Fruit fly (Drosophila melanogaster): ENCODE data around the gene Nuak.

Gene Nuak

DNA sequence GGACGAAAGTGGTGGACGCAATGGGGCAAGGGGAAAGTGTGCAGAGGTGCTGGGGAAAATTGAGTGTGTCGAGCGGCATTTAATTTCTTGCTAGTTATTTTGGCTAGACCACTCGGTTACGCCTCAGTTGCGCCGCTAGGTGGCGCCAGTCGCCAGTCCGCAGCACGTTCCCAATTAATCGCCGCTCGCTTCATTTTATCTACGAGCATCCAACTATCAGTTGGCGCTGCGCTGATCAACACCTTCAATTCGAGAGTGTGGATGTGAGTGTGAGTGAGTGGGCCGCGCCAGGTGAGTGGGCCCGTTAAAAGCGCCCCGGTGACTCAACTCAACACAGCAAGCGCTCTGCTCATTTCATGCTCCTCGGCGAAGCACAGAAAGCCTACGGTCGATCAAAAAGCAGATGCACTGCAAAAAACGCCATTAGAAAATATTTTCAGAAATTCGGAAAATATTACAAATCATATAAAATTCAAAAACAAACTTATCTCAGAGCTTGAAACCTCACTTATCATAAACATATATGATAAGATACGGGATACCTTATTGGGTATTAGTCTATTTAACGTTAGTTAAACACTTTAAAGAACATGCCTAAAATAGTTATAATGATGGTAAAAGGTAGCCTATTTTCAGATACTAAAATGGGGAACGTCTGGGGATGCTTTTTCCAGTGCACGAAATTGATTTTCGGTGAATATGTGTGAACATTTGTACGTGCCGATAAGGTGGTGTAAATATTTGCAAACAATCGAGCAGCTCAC, 4.2 kb downstream of the Nuak start (continued):
- TF ChIP-seq fu2 (GFP tag; optimal IDR thresholded peaks at IDR 0.05) (peak; percentile 82), CG4424 (GFP tag; optimal IDR thresholded peaks at IDR 0.05) (peak; percentile 79), Kr (GFP tag; optimal IDR thresholded peaks at IDR 0.05) (no peak), CG10543 (GFP tag; optimal IDR thresholded peaks at IDR 0.05) (peak; percentile 88), Nf-YC (tag; optimal IDR thresholded peaks at IDR 0.05) (peak; percentile 67), CG11723 (GFP tag; optimal IDR thresholded peaks at IDR 0.05) (peak; percentile 67), her (GFP tag; optimal IDR thresholded peaks at IDR 0.05) (peak; percentile 41), trem (tag; optimal IDR thresholded peaks at IDR 0.05) (peak; percentile 35), Bgb (GFP tag; IDR thresholded peaks at IDR 0.05; ENCODE audit: partially characterized antibody) (no peak), unpg (GFP tag; optimal IDR thresholded peaks at IDR 0.05) (peak; percentile 87), scrt (GFP tag; optimal IDR thresholded peaks at IDR 0.05) (peak; percentile 68), abd-A (tag; optimal IDR thresholded peaks at IDR 0.05) (peak; percentile 31), CG2129 (GFP tag; IDR thresholded peaks at IDR 0.05; ENCODE audit: partially characterized antibody) (no peak), Vsx1 (GFP tag; optimal IDR thresholded peaks at IDR 0.05) (peak; percentile 68), Taf1 (GFP tag; IDR thresholded peaks at IDR 0.05) (peak; percentile 66), pita (GFP tag; optimal IDR thresholded peaks at IDR 0.05) (no peak), CG2889 (GFP tag; IDR thresholded peaks at IDR 0.05) (peak; percentile 51; the same call in 1 of the 3 replicates), CG17612 (GFP tag; IDR thresholded peaks at IDR 0.05) (no peak), CG8388 (GFP tag; optimal IDR thresholded peaks at IDR 0.05) (peak; percentile 84), bowl (GFP tag; IDR thresholded peaks at IDR 0.05) (no peak), Six4 (GFP tag; optimal IDR thresholded peaks at IDR 0.05) (peak; percentile 23), CG9727 (GFP tag; optimal IDR thresholded peaks at IDR 0.05) (peak; percentile 85), CG16779 (GFP tag; IDR thresholded peaks at IDR 0.05) (no peak), bsh (GFP tag; optimal IDR thresholded peaks at IDR 0.05) (peak in 1 of 2 experiments; percentile 77), Tbp (GFP tag; optimal IDR thresholded peaks at IDR 0.05) (no peak), kay (GFP tag; optimal IDR thresholded peaks at IDR 0.05) (peak; percentile 82), tna (GFP tag; IDR thresholded peaks at IDR 0.05; ENCODE audit: partially characterized antibody) (no peak), gcm (GFP tag; optimal IDR thresholded peaks at IDR 0.05) (peak; percentile 78), slp2 (GFP tag; optimal IDR thresholded peaks at IDR 0.05) (peak; percentile 81), Bdp1 (GFP tag; optimal IDR thresholded peaks at IDR 0.05) (peak; percentile 2), CG7786 (GFP tag; optimal IDR thresholded peaks at IDR 0.05) (peak; percentile 80), crc (GFP tag; optimal IDR thresholded peaks at IDR 0.05) (peak; percentile 76), Hr78 (GFP tag; optimal IDR thresholded peaks at IDR 0.05) (peak in 1 of 2 experiments; percentile 29), rib (GFP tag; IDR thresholded peaks at IDR 0.05) (peak; percentile 11; the same call in 1 of the 2 replicates), peb (GFP tag; IDR thresholded peaks at IDR 0.05) (peak; percentile 46; the same call in 1 of the 2 replicates), CTCF (GFP tag; optimal IDR thresholded peaks at IDR 0.05) (peak; percentile 91), Blimp-1 (GFP tag; optimal IDR thresholded peaks at IDR 0.05) (peak; percentile 75), slbo (GFP tag; IDR thresholded peaks at IDR 0.05) (peak; percentile 86), MTF-1 (GFP tag; optimal IDR thresholded peaks at IDR 0.05; ENCODE audit: borderline replicate concordance) (no peak), CG18599 (GFP tag; optimal IDR thresholded peaks at IDR 0.05) (peak; percentile 88), sob (GFP tag; IDR thresholded peaks at IDR 0.05) (peak; percentile 71), Hr51 (GFP tag; optimal IDR thresholded peaks at IDR 0.05) (peak; percentile 58 to 94), crp (GFP tag; optimal IDR thresholded peaks at IDR 0.05) (peak in 1 of 2 experiments; percentile 42), CG15601 (tag; optimal IDR thresholded peaks at IDR 0.05) (peak; percentile 63), dimm (GFP tag; IDR thresholded peaks at IDR 0.05) (no peak), so (GFP tag; IDR thresholded peaks at IDR 0.05) (peak; percentile 74; the same call in 1 of the 3 replicates), otp (GFP tag; IDR thresholded peaks at IDR 0.05) (no peak; the same call in 2 of the 3 replicates), Hand (GFP tag; optimal IDR thresholded peaks at IDR 0.05) (peak; percentile 82)

Measured in whole organism, embryonic.